Worm (Caenorhabditis elegans): ENCODE results near the gene F14D2.14.

F14D2.14 gene

ce11 chrII:3322257-3322656 lies 25.5 kb downstream of the F14D2.14 start, which contains the start of gene Y46D2A.1:
Y46D2A.1 (plus strand) TSS chrII:3322557.
- TF ChIP-seq W03F9.2 (tag; optimal IDR thresholded peaks at IDR 0.05) = no peak
- TF ChIP-seq him-1 (tag; optimal IDR thresholded peaks at IDR 0.05) = no peak
- no peak for TF ChIP-seq dao-5 (tag; optimal IDR thresholded peaks at IDR 0.05)

ce11 chrII:3318839-3319238 lies 29.0 kb downstream of the F14D2.14 start:
- no peak for TF ChIP-seq dao-5 (tag; optimal IDR thresholded peaks at IDR 0.05)
- TF ChIP-seq him-1 (tag; optimal IDR thresholded peaks at IDR 0.05) = no peak
- TF ChIP-seq W03F9.2 (tag; optimal IDR thresholded peaks at IDR 0.05) = no peak

ce11 chrII:3313442-3313841 lies 34.3 kb downstream of the F14D2.14 start, which contains the start of gene F39E9.6:
F39E9.6 (minus strand) TSS chrII:3313542.
- no peak for TF ChIP-seq him-1 (tag; optimal IDR thresholded peaks at IDR 0.05)
- TF ChIP-seq dao-5 (tag; optimal IDR thresholded peaks at IDR 0.05) = no peak
- no peak for TF ChIP-seq W03F9.2 (tag; optimal IDR thresholded peaks at IDR 0.05)

ce11 chrII:3310957-3311657 lies 36.7 kb downstream of the F14D2.14 start:
- no peak for TF ChIP-seq W03F9.2 (tag; optimal IDR thresholded peaks at IDR 0.05)
- no peak for TF ChIP-seq him-1 (tag; optimal IDR thresholded peaks at IDR 0.05)
- no peak for TF ChIP-seq dao-5 (tag; optimal IDR thresholded peaks at IDR 0.05)

- TF ChIP-seq dao-5 (tag; optimal IDR thresholded peaks at IDR 0.05) (no peak), him-1 (tag; optimal IDR thresholded peaks at IDR 0.05) (no peak), W03F9.2 (tag; optimal IDR thresholded peaks at IDR 0.05) (no peak)
Observed at ce11 chrII:3303582-3303981, 44.2 kb downstream of the F14D2.14 start.

ce11 chrII:3299457-3299856 lies 48.3 kb downstream of the F14D2.14 start, which contains the start of gene btb-22:
btb-22 (plus strand) TSS chrII:3299757.
- TF ChIP-seq W03F9.2 (tag; optimal IDR thresholded peaks at IDR 0.05) = no peak
- TF ChIP-seq dao-5 (tag; optimal IDR thresholded peaks at IDR 0.05) = no peak
- no peak for TF ChIP-seq him-1 (tag; optimal IDR thresholded peaks at IDR 0.05)

- TF ChIP-seq him-1 (tag; optimal IDR thresholded peaks at IDR 0.05) (no peak), dao-5 (tag; optimal IDR thresholded peaks at IDR 0.05) (no peak), W03F9.2 (tag; optimal IDR thresholded peaks at IDR 0.05) (no peak)
Observed at ce11 chrII:3297914-3298313, 49.9 kb downstream of the F14D2.14 start, which contains the start of gene btb-18. btb-18 (plus strand) TSS chrII:3298214.

Measured in whole organism, L4/young adult.